Worm (Caenorhabditis elegans): ENCODE results near the gene C03B8.3.

The C03B8.3 gene

DNA sequence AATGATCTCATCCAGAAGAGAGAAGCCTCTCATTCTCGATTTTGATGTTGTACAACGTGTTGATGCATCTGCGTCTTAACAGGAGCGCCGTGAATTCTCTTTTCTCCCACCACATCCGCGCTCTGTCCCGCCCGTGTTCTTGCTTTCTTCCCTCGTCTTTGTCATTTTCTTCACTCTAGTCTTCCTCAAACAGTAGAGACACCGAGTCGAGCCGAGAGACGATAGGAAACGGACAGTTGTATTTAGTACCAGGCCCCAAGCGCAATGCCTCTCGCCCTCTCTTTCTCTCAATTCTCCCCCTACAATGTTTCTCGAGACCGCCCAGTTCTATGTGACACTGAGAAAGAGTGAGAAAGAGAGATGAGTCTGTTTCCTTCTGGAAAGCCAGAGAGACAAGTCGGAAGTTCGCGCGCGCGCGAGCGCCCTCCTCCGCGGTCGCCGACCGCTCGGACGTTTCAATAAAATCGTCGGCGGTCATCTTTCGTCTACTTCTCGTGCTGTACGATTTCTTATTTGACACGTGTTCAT, 17.5 kb downstream of the C03B8.3 start, which contains the start of gene ZK112.4 (continued):
- peak in 1 of 2 experiments; percentile 23 for TF ChIP-seq hif-1 (tag; optimal IDR thresholded peaks at IDR 0.05)
- TF ChIP-seq php-3 (GFP tag; IDR thresholded peaks at IDR 0.05), result no peak
- TF ChIP-seq nhr-76 (tag; optimal IDR thresholded peaks at IDR 0.05), result no peak
- TF ChIP-seq skn-1 (tag; optimal IDR thresholded peaks at IDR 0.05), result no peak
- TF ChIP-seq ztf-11 (tag; optimal IDR thresholded peaks at IDR 0.05), result no peak
- TF ChIP-seq hlh-11 (tag; optimal IDR thresholded peaks at IDR 0.05), result peak; percentile 79
- peak; percentile 56 for TF ChIP-seq nhr-77 (tag; optimal IDR thresholded peaks at IDR 0.05)
- TF ChIP-seq lin-13 (GFP tag; optimal IDR thresholded peaks at IDR 0.05), result no peak
- TF ChIP-seq egl-43 (GFP tag; IDR thresholded peaks at IDR 0.05), result peak; percentile 49; the same call in 1 of the 2 replicates
- no peak for TF ChIP-seq jun-1 (tag; optimal IDR thresholded peaks at IDR 0.05)
- TF ChIP-seq Y75B8A.6 (GFP tag; IDR thresholded peaks at IDR 0.05), result no peak
- peak; percentile 48 for TF ChIP-seq F37D6.2 (tag; optimal IDR thresholded peaks at IDR 0.05)
- TF ChIP-seq lin-38 (GFP tag; IDR thresholded peaks at IDR 0.05), result peak; percentile 32; the same call in 1 of the 2 replicates
- TF ChIP-seq unc-130 (GFP tag; optimal IDR thresholded peaks at IDR 0.05), result no peak
- TF ChIP-seq rbr-2 (tag; optimal IDR thresholded peaks at IDR 0.05), result peak; percentile 52
- TF ChIP-seq vab-7 (GFP tag; IDR thresholded peaks at IDR 0.05), result no peak; the same call in 1 of the 2 replicates
- TF ChIP-seq F10B5.3 (tag; optimal IDR thresholded peaks at IDR 0.05), result peak; percentile 29
- TF ChIP-seq set-16 (GFP tag; IDR thresholded peaks at IDR 0.05), result peak; percentile 93
- TF ChIP-seq madf-9 (GFP tag; conservative IDR thresholded peaks at IDR 0.05), result 0 out of 2 replicates have a peak, but pooled peaks have one; percentile 21
- TF ChIP-seq unc-62 (GFP tag; optimal IDR thresholded peaks at IDR 0.05 in 1 of 2), result peak in 1 of 2 experiments; percentile 98
- no peak for TF ChIP-seq unc-62 (tag; optimal IDR thresholded peaks at IDR 0.05)
- peak; percentile 26 for TF ChIP-seq mxl-3 (GFP tag; optimal IDR thresholded peaks at IDR 0.05)
- TF ChIP-seq daf-16 (GFP tag; optimal IDR thresholded peaks at IDR 0.05), result peak in 1 of 2 experiments; percentile 68
- TF ChIP-seq daf-16 (tag; optimal IDR thresholded peaks at IDR 0.05), result peak; percentile 25
- 0 out of 2 replicates have a peak, but pooled peaks have one; percentile 38 for TF ChIP-seq lim-7 (GFP tag; IDR thresholded peaks at IDR 0.05)
- no peak for TF ChIP-seq Y48G9A.11 (GFP tag; IDR thresholded peaks at IDR 0.05)
- peak; percentile 90 for TF ChIP-seq mep-1 (tag; optimal IDR thresholded peaks at IDR 0.05)

DNA sequence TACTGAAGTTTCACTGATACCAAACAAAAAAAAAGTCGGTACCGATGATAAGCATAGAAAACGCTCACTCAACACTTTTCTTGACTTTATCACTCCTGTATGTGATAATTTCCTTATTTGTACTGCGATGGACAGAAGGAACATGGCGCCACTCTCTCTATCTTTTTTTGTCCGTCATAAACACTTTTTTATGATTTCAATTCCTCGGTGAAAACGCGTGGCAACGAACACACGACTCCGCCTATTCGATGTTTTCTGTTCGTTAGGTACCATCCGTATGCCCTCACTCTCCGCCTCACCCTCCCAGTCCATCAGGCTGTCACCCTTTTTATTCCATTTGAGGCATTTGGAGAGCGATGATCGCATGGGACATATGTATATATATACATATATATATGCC, 18.2 kb downstream of the C03B8.3 start:
- TF ChIP-seq dmd-9 (GFP tag; IDR thresholded peaks at IDR 0.05) (no peak), tra-1 (GFP tag; IDR thresholded peaks at IDR 0.05) (peak; percentile 44; the same call in 1 of the 2 replicates), fos-1 (tag; optimal IDR thresholded peaks at IDR 0.05) (no peak), pha-4 (GFP tag; IDR thresholded peaks at IDR 0.05) (no peak), pha-4 (tag; optimal IDR thresholded peaks at IDR 0.05) (no peak), nhr-48 (tag; optimal IDR thresholded peaks at IDR 0.05) (no peak), Y5F2A.4 (GFP tag; optimal IDR thresholded peaks at IDR 0.05) (no peak), lin-13 (GFP tag; optimal IDR thresholded peaks at IDR 0.05) (no peak), ztf-11 (tag; optimal IDR thresholded peaks at IDR 0.05) (no peak), php-3 (GFP tag; IDR thresholded peaks at IDR 0.05) (peak; percentile 50), R02D3.7 (tag; optimal IDR thresholded peaks at IDR 0.05) (no peak), lin-1 (GFP tag; IDR thresholded peaks at IDR 0.05) (no peak), nhr-111 (GFP tag; optimal IDR thresholded peaks at IDR 0.05) (no peak), sdz-12 (GFP tag; optimal IDR thresholded peaks at IDR 0.05) (no peak), zip-11 (GFP tag; IDR thresholded peaks at IDR 0.05) (no peak), F44E2.7 (GFP tag; IDR thresholded peaks at IDR 0.05) (no peak), snpc-1.2 (GFP tag; IDR thresholded peaks at IDR 0.05) (no peak), nhr-42 (GFP tag; IDR thresholded peaks at IDR 0.05) (no peak), tag-97 (GFP tag; IDR thresholded peaks at IDR 0.05) (no peak), ceh-44 (GFP tag; IDR thresholded peaks at IDR 0.05) (no peak), gei-8 (GFP tag; optimal IDR thresholded peaks at IDR 0.05) (no peak), ceh-82 (tag; optimal IDR thresholded peaks at IDR 0.05) (no peak), lin-29 (GFP tag; IDR thresholded peaks at IDR 0.05) (no peak), nhr-6 (tag; optimal IDR thresholded peaks at IDR 0.05) (no peak), fkh-10 (GFP tag; optimal IDR thresholded peaks at IDR 0.05) (no peak), nhr-11 (tag; optimal IDR thresholded peaks at IDR 0.05) (no peak), unc-130 (GFP tag; optimal IDR thresholded peaks at IDR 0.05) (no peak), lin-15B (tag; optimal IDR thresholded peaks at IDR 0.05) (no peak), T26A8.4 (GFP tag; IDR thresholded peaks at IDR 0.05) (no peak), zag-1 (tag; optimal IDR thresholded peaks at IDR 0.05) (no peak)
